Fruit fly (Drosophila melanogaster) whole organism: Measurements from ENCODE around the gene CG45002.

ENCODE experiments used
- CG8478 ChIP-seq: fragments of >200 bp; optimal IDR thresholded peaks from 2 replicates; lab custom pipeline; 2018; ENCODE audit warnings: inconsistent platforms
- Dll ChIP-seq: fragments of >200 bp; optimal IDR thresholded peaks from 2 replicates; lab custom pipeline; 2017
- psq ChIP-seq: fragments of >200 bp; optimal IDR thresholded peaks from 2 replicates; lab custom pipeline; 2017
- usp ChIP-seq: fragments of >200 bp; optimal IDR thresholded peaks from 2 replicates; lab custom pipeline; 2017; ENCODE audit warnings: missing biosample characterization, missing genetic modification characterization, mixed read lengths

DNA sequence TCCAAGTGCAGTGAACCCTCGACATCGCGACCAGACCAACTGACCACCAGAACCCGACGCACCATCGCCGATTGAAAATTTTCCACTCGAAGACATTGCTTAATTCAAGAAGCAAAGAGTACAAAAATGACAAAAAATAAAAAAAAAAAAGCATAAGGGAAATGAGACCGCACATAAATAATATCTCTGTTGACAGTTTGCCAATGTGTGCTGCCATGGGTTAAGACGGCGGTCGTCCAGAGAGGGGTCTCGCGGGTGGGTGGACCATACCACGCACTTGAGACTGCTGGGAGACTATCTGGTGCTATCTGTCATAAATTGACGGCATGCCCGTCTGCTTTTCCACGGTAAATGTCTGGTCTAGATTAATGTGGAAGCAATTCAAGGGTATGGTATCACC is 26.9 kb upstream of the CG45002 start:
- no peak for TF ChIP-seq psq (lab: Kevin White, UChicago)
- no peak for TF ChIP-seq CG8478 (lab: Kevin White, UChicago)
- no peak for TF ChIP-seq Dll (lab: Kevin White, UChicago)
- no peak for TF ChIP-seq usp
